Worm (Caenorhabditis elegans): ENCODE measurements around the gene F53H4.2.

DNA sequence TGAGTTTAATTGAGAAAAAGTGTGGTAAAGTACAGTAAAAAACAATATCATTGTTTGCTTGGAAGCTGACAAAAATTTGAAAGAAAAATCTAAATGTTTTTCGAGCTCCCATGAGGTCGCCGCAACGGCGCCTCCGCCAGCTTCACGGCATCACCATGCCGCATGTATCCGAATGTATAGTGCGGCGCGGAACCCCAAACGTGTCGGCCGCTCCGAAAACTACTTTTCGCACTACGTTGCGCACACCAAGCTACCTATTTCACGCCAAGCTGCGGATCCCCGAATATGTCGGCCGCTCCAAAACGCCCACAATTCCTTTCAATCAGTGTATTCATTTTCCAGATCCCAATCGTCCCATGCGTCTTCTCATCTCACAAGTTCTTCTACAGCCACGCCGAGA is 5.9 kb upstream of the F53H4.2 start:
- no peak for TF ChIP-seq tbx-7 (tag; optimal IDR thresholded peaks at IDR 0.05)
- TF ChIP-seq nhr-11 (tag; optimal IDR thresholded peaks at IDR 0.05), result no peak
- TF ChIP-seq lin-11 (tag; optimal IDR thresholded peaks at IDR 0.05), result no peak
- no peak for TF ChIP-seq ama-1 (optimal IDR thresholded peaks at IDR 0.05)
- no peak for TF ChIP-seq elt-2 (tag; optimal IDR thresholded peaks at IDR 0.05)
- TF ChIP-seq ceh-6 (GFP tag; optimal IDR thresholded peaks at IDR 0.05), result no peak
- TF ChIP-seq ceh-31 (tag; optimal IDR thresholded peaks at IDR 0.05), result no peak
- TF ChIP-seq ceh-45 (GFP tag; IDR thresholded peaks at IDR 0.05), result no peak
- TF ChIP-seq Y22D7AL.16 (tag; optimal IDR thresholded peaks at IDR 0.05), result no peak
- no peak for TF ChIP-seq rnt-1 (tag; optimal IDR thresholded peaks at IDR 0.05)
- no peak for TF ChIP-seq hlh-8 (tag; optimal IDR thresholded peaks at IDR 0.05)
